Fruit fly (Drosophila melanogaster): Measurements from ENCODE around the gene Prp39.
A peak's percentile ranks its signal among the peaks of the same experiment; 100 is the strongest.

The Prp39 gene

DNA sequence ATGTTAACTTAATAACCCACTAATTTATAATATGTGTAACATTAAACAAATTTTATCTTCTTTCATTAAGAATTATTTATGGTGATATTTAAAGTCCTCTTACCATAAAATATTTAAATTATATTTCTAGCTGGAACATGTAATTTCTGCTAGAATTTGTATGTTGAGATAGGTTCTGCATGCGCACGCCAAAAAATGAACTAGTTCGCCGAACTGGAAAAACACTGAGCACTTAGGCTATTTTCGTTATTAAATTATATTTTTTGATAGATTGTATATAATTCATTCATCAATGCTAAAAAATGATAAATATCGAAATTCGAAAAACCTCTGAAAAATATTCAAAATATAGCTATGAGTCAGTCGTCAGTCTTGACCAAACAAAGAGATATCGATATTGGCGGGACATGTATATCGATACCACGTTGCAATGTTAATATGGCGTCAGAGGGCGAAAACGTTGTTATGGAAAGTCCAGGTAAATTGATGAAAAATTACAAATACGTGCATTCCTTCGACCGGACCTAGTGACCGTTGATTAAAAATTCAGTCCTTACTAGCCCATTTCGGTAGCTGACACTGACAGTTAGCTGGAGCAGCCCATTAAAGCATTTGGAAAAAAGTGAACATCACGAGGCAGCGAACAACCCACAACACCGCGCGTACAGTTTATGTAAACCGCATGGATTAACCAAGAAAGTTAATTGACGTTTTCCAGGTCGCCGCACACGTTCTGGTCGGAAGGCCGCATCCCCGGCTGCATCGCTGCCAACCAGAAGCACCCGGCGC, at the start of gene Prp39:
Gene Prp39 (plus strand): TSS at position 426 of the 789 bp plus-strand sequence.
- TF ChIP-seq h (GFP tag; optimal IDR thresholded peaks at IDR 0.05) (peak; percentile 62), woc (GFP tag; optimal IDR thresholded peaks at IDR 0.05) (peak; percentile 44), Hr83 (GFP tag; optimal IDR thresholded peaks at IDR 0.05; ENCODE audit: poor library complexity, severe bottlenecking) (peak; percentile 29), rgr (GFP tag; optimal IDR thresholded peaks at IDR 0.05) (peak; percentile 54), HLH106 (tag; optimal IDR thresholded peaks at IDR 0.05) (peak; percentile 14), Dfd (GFP tag; optimal IDR thresholded peaks at IDR 0.05) (no peak), Jra (GFP tag; optimal IDR thresholded peaks at IDR 0.05) (no peak), CG9705 (GFP tag; optimal IDR thresholded peaks at IDR 0.05) (no peak), CG32264 (GFP tag; optimal IDR thresholded peaks at IDR 0.05) (no peak), psq (GFP tag; optimal IDR thresholded peaks at IDR 0.05) (no peak), Mio (GFP tag; optimal IDR thresholded peaks at IDR 0.05) (no peak), Dif (GFP tag; optimal IDR thresholded peaks at IDR 0.05; ENCODE audit: partially characterized antibody) (no peak), lola (GFP tag; optimal IDR thresholded peaks at IDR 0.05) (no peak), Rel (GFP tag; optimal IDR thresholded peaks at IDR 0.05) (no peak), Rel (tag; optimal IDR thresholded peaks at IDR 0.05) (peak; percentile 12)

DNA sequence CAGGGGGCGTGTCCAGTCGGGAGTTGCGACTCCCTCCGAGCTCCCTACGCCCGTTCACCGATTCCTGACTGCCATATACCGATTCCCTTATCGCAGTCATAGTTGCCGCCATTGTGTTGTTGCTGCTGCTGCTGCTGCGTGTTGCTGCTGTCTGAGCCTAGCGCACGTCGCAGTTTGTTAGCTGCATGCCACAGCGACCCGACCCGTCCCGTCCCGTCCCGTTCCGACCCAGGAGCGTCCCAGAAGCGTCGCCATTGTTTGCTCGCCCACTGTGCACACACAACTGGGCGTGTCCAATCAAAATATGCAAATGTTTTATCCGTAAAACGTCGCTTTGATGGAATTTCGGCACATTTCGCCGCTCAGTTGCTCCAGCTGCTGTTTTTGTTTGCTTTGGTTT, 36.2 kb upstream of the Prp39 start:
- TF ChIP-seq Dif (GFP tag; optimal IDR thresholded peaks at IDR 0.05; ENCODE audit: partially characterized antibody) (no peak), Dfd (GFP tag; optimal IDR thresholded peaks at IDR 0.05) (peak; percentile 90)

DNA sequence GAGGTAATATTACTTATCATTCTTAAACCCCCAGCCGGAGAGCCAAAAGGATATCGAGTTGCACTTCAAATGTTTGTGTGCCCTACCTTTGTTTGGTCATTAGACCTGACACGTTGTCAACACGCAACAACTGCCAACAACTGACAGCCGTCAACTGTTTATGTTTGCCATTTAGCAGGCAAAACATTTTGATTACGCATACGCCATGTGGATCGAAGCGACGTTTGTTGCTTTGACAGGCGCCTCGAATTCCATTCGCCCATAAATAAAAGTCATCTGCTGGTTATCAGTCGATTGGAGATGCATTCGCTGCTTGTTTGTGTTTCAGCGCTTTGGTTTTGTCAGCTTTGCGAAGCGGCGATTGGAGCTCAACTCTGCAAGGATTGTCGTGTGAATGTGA, 22.6 kb upstream of the Prp39 start, which contains the start of gene CG34295:
Gene CG34295 (plus strand): TSS at position 301 of the 400 bp plus-strand sequence.
- no peak for TF ChIP-seq Hr78 (GFP tag; optimal IDR thresholded peaks at IDR 0.05)
- no peak for TF ChIP-seq jim (GFP tag; optimal IDR thresholded peaks at IDR 0.05)
- no peak for TF ChIP-seq ey (GFP tag; optimal IDR thresholded peaks at IDR 0.05)
- no peak for TF ChIP-seq sage (GFP tag; optimal IDR thresholded peaks at IDR 0.05)
- TF ChIP-seq GATAd (GFP tag; optimal IDR thresholded peaks at IDR 0.05) = no peak

DNA sequence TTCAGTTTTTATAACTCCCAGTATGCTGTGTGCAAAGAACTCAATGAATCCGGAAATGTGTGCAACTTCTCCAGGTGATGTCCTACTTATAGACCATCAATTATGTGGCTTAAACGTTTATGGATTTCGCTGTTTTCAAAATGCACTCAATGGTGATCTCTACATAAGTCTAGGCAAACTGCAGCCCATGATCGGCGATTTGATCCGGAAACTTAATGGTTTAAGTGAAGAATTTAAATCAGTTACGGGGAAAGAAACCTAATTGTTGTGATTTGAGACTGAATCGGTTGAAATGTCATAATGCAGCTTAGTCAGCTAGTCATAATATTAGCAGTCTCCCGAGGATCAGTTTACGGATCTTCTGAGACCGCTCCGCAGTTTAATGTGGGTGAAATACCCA, 21.7 kb upstream of the Prp39 start, which contains the start of gene intr:
Gene intr (plus strand): TSS at position 301 of the 400 bp plus-strand sequence.
- no peak for TF ChIP-seq Dif (GFP tag; optimal IDR thresholded peaks at IDR 0.05; ENCODE audit: partially characterized antibody)
- no peak for TF ChIP-seq foxo (GFP tag; optimal IDR thresholded peaks at IDR 0.05)
- TF ChIP-seq jim (GFP tag; optimal IDR thresholded peaks at IDR 0.05) = no peak
- no peak for TF ChIP-seq CG9705 (GFP tag; optimal IDR thresholded peaks at IDR 0.05)
- no peak for TF ChIP-seq Mio (GFP tag; optimal IDR thresholded peaks at IDR 0.05)
- TF ChIP-seq Abd-B (GFP tag; optimal IDR thresholded peaks at IDR 0.05) = no peak
- TF ChIP-seq Hr78 (GFP tag; optimal IDR thresholded peaks at IDR 0.05) = no peak
- no peak for TF ChIP-seq Vsx2 (GFP tag; optimal IDR thresholded peaks at IDR 0.05; ENCODE audit: partially characterized antibody)
- no peak for TF ChIP-seq HLH106 (tag; optimal IDR thresholded peaks at IDR 0.05)
- no peak for TF ChIP-seq usp (GFP tag; optimal IDR thresholded peaks at IDR 0.05)
- no peak for TF ChIP-seq Myc (optimal IDR thresholded peaks at IDR 0.05)
- TF ChIP-seq brk (GFP tag; optimal IDR thresholded peaks at IDR 0.05) = no peak
- TF ChIP-seq rgr (GFP tag; optimal IDR thresholded peaks at IDR 0.05) = no peak
- no peak for TF ChIP-seq CrebA (GFP tag; optimal IDR thresholded peaks at IDR 0.05; ENCODE audit: borderline replicate concordance)
- TF ChIP-seq Rel (GFP tag; optimal IDR thresholded peaks at IDR 0.05) = no peak
- no peak for TF ChIP-seq Rel (tag; optimal IDR thresholded peaks at IDR 0.05)

DNA sequence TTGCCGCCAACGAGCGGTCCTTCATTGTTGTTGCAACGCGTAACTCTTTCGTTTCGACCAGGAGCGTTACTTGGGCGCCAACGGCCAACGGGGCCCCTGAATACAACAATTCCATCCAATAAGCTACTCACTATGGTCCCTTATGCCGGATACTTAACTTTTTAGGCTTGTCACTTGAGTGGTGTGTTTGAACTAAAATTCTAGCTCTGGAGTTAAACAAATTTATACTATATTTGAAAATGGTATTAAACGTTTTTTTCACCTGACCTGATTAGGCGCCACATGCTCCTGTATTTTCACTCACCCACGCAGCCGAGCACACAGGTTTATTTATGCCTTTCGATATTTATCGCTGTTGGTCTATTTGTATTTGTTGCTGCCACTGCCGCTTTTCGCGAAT, 6.7 kb upstream of the Prp39 start:
- TF ChIP-seq Vsx2 (GFP tag; optimal IDR thresholded peaks at IDR 0.05; ENCODE audit: partially characterized antibody) = no peak
- peak; percentile 26 for TF ChIP-seq fru (GFP tag; optimal IDR thresholded peaks at IDR 0.05)
- no peak for TF ChIP-seq jim (GFP tag; optimal IDR thresholded peaks at IDR 0.05)

DNA sequence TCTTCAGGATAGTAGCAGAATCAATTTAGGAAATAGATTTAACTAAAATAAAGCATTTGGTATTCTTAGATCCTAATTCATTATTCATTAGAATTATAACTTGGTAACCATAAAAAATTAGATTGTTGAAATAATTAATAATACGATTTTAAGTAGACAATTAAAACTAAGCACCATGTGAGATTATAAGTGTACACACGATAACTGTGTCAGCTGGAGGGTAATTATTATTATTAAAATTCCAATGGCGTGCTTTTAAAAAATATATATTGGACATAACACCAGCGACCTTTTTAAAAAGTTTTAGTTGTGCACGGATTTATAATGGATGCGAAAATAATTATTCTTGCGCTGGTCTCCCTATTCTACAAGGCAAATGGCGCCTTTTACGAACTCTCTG, 5.5 kb upstream of the Prp39 start, which contains the start of gene CheB98a:
Gene CheB98a (plus strand): TSS at position 301 of the 400 bp plus-strand sequence.
- TF ChIP-seq Jra (GFP tag; optimal IDR thresholded peaks at IDR 0.05) = no peak
- TF ChIP-seq fru (GFP tag; optimal IDR thresholded peaks at IDR 0.05) = no peak
- TF ChIP-seq N (GFP tag; optimal IDR thresholded peaks at IDR 0.05) = no peak
- no peak for TF ChIP-seq h (GFP tag; optimal IDR thresholded peaks at IDR 0.05)

Data from whole organism, wandering third instar larva.